Worm (Caenorhabditis elegans) whole organism, dauer: ENCODE data around the gene rib-1.

ENCODE experiments used
- unc-62 ChIP-seq: sonication (generic microtip); optimal IDR thresholded peaks from 2 replicates; lab custom pipeline; 2017; ENCODE audit warnings: missing biosample characterization, missing genetic modification reagents, missing genetic modification characterization

Gene rib-1

ce11 chrIV:11578492-11578891, at the start of gene rib-1:
TSS of gene rib-1 (plus strand) at chrIV:11578792.
- TF ChIP-seq unc-62: no peak

DNA sequence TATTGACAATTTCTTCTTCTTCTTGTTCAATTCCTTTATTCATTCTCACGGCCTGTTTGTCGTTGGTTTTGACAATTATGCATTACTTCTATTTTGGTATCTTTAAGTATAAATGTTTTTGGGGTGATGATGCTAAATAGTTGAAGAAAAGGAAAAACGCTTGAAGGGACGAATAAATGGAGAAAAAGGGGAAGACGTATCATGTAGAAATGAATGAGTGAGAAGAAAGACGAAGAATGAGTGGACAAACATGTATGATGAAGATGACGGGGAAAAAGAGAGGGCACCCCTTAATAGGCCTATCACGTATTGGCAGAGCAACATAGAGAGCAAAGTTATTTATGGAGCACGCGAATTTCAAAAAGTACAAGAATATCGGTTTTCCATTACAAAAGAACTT, 29.9 kb upstream of the rib-1 start, which contains the start of gene M04B2.7:
Gene M04B2.7 (minus strand): TSS at position 101 of the 400 bp plus-strand sequence.
- TF ChIP-seq unc-62: no peak

ce11 chrIV:11549694-11550093, 28.9 kb upstream of the rib-1 start:
- no peak for TF ChIP-seq unc-62

DNA sequence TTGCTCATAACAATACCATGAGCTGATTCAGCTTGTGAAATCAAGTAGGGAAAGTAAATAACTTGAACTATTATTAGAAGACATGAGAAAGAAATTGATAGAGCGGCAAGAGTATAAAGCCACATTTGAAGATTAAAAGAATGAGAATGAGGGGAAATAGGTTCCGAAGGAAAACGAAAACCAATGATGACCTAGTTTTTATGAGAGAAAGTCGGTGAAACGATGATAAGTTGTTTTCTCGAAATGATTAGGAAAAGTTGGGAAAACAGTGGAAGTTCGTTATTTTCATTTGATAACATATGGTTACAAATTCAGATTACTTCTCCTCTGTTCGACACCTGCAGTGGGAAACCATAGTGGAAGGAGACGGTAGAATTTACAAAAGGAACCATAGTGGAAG, 26.8 kb upstream of the rib-1 start, which contains the start of gene col-128:
Gene col-128 (minus strand): TSS at position 148 of the 400 bp plus-strand sequence.
- no peak for TF ChIP-seq unc-62

- TF ChIP-seq unc-62: no peak
Measured at ce11 chrIV:11561677-11562076, 16.9 kb upstream of the rib-1 start, which contains the start of gene F12F6.7. TSS of gene F12F6.7 (minus strand) at chrIV:11561833.

- no peak for TF ChIP-seq unc-62
Measured at ce11 chrIV:11563090-11563489, 15.5 kb upstream of the rib-1 start.

DNA sequence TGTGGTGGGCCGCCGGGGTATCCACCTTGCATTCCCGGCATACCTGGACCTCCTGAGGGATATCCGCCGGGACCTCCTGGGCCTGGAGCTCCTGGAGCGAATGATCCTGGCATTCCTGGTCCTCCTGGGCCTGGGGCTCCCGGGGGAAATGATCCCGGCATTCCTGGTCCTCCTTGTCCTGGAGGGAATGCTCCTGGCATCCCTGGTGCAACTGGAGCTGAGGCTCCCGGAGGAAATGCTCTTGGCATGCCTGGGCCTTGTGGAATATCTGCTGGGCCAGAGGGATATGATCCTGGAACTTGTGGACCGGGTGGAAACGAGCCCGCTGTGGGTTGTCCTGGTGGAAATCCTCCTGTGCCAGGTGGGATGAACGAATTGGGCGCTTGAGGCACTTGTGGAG, 13.6 kb upstream of the rib-1 start:
- no peak for TF ChIP-seq unc-62

ce11 chrIV:11566146-11566545, 12.4 kb upstream of the rib-1 start, which contains the start of gene sec-24.1:
TSS of gene sec-24.1 (minus strand) at chrIV:11566194.
- no peak for TF ChIP-seq unc-62

- no peak for TF ChIP-seq unc-62
Measured at ce11 chrIV:11568249-11568940, 10.2 kb upstream of the rib-1 start.

- no peak for TF ChIP-seq unc-62
Measured at ce11 chrIV:11569795-11570194, 8.8 kb upstream of the rib-1 start.

DNA sequence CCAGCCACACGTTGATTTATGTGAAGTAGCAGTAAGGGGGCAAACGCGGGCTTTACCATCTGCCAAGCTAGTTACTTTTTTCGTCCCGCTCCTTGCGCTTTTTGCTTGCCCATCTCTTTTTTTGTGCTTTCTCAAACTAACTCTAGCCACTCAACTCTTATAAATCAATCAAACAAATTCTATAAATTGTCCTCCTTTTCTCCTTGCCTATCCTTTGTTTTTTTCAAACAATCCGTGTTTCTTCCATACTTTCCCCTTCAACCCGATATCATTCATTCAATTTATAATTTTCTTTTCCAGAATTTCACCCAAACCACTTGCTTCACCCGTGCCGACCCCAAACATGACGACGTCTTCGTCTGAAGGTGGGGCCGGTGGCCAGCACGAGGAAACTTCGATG, 8.4 kb upstream of the rib-1 start, which contains the start of gene srgp-1:
Gene srgp-1 (plus strand): TSS at position 301 of the 400 bp plus-strand sequence.
- TF ChIP-seq unc-62: no peak

- TF ChIP-seq unc-62: no peak
Measured at ce11 chrIV:11571374-11571839, 7.2 kb upstream of the rib-1 start.

DNA sequence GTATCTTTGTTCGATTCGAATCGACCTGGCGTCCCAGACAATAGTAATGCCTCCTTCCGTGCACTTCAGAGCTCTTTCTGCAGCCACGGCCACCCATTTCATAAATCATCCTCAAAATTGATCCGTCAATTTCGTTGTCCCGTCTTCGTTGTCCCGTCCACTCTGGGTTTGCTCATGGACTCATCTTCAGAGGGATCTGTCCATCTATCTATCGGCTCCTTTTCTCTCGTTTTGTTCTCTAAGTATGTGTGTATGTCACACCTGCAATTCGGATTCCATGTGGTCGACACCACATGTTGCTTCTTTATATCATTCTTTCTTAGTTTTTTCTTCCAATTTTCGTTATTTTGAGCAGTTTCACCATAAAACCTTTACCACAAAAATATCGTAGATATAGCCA, 6.1 kb upstream of the rib-1 start:
- TF ChIP-seq unc-62: no peak

ce11 chrIV:11574331-11574730, 4.3 kb upstream of the rib-1 start:
- no peak for TF ChIP-seq unc-62

- TF ChIP-seq unc-62: no peak
Measured at ce11 chrIV:11582450-11583166, 4.0 kb downstream of the rib-1 start.

ce11 chrIV:11583906-11584378, 5.3 kb downstream of the rib-1 start, which contains the start of gene F12F6.1:
TSS of gene F12F6.1 (plus strand) at chrIV:11583956.
- no peak for TF ChIP-seq unc-62

DNA sequence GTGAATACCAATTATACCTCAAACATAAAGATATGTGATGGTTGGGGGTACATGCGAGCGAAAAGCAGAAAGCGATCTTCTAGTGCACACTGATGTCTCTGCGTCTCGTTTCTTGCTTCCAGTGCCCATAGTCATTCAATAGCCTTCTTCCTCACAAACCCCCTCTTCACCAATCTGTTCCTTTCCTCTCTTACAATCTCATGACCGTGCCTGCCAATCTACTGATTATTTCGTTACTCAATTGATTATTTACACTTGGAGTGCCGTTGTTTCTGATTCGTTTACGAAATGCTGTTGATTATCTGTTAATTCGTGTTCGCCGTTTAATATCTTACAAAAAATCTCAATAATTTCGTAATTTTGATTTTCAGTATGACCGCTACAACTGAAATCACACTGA, 6.3 kb downstream of the rib-1 start:
- TF ChIP-seq unc-62: no peak
